Worm (Caenorhabditis elegans): ENCODE measurements around the gene ZK1073.2.

Gene ZK1073.2

DNA sequence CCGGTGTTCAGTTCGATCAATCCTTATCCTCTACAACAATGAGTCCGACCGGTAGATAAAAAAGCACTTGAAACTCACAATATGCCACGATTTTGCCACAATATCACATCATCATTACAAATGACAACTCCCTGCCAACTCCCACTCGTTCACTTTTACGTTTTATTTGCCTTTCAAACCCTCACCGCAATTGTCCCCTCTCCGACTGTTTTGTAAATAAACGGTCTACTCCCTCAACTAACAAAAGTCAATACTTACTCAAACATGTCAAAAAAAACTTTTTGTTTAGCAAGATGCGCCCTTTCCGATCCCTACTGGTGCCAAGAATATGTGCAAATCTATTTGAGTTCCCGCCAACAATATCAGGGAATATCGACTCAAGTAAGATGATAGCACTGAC lies 18.4 kb upstream of the ZK1073.2 start, which contains the start of gene C30F2.2:
TSS of gene C30F2.2 (minus strand) at position 122 of the 400 bp plus-strand sequence.
- no peak for TF ChIP-seq K09A11.1 (tag; optimal IDR thresholded peaks at IDR 0.05; ENCODE audit: insufficient read depth)
- TF ChIP-seq ets-4 (tag; optimal IDR thresholded peaks at IDR 0.05) = no peak
- no peak for TF ChIP-seq ttx-3 (tag; optimal IDR thresholded peaks at IDR 0.05)
- no peak for TF ChIP-seq mec-3 (tag; optimal IDR thresholded peaks at IDR 0.05; ENCODE audit: borderline replicate concordance)
- no peak for TF ChIP-seq ceh-45 (GFP tag; IDR thresholded peaks at IDR 0.05)
- no peak for TF ChIP-seq pag-3 (tag; optimal IDR thresholded peaks at IDR 0.05; ENCODE audit: borderline replicate concordance)
- TF ChIP-seq K02D7.2 (tag; optimal IDR thresholded peaks at IDR 0.05) = no peak
- TF ChIP-seq sdc-2 (tag; optimal IDR thresholded peaks at IDR 0.05) = no peak
- no peak for TF ChIP-seq hlh-8 (tag; optimal IDR thresholded peaks at IDR 0.05)
- TF ChIP-seq gmeb-2 (tag; optimal IDR thresholded peaks at IDR 0.05) = no peak
- no peak for TF ChIP-seq elt-2 (tag; optimal IDR thresholded peaks at IDR 0.05)
- no peak for TF ChIP-seq C08G9.2 (tag; optimal IDR thresholded peaks at IDR 0.05)
- TF ChIP-seq ztf-16 (tag; optimal IDR thresholded peaks at IDR 0.05) = no peak
- TF ChIP-seq sox-2 (GFP tag; IDR thresholded peaks at IDR 0.05) = no peak
- no peak for TF ChIP-seq che-1 (tag; optimal IDR thresholded peaks at IDR 0.05)

DNA sequence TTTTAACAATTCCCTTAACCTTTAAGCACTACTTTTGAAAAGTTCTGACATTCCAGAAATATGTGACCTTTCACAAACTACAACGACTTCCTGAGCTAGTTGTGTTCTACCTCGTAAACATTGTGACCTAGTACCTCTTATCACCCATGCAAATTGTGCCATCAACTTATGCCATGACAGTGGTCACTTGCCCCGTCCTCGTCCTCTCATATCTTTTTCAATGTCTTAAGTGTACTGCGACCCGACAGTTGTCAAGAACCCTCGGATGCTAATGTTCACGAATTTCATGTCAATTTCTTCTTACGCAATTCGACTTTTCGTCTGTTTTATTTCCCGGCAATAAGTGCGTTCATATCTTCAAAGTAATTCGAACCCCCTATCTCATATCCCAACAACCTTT lies 15.7 kb upstream of the ZK1073.2 start:
- no peak for TF ChIP-seq sox-4 (tag; optimal IDR thresholded peaks at IDR 0.05)
- no peak for TF ChIP-seq odd-2 (tag; optimal IDR thresholded peaks at IDR 0.05)
- no peak for TF ChIP-seq lim-6 (tag; optimal IDR thresholded peaks at IDR 0.05)
- no peak for TF ChIP-seq fkh-10 (GFP tag; optimal IDR thresholded peaks at IDR 0.05)
- no peak for TF ChIP-seq tbx-2 (tag; optimal IDR thresholded peaks at IDR 0.05)
- TF ChIP-seq ceh-19 (GFP tag; optimal IDR thresholded peaks at IDR 0.05) = no peak

DNA sequence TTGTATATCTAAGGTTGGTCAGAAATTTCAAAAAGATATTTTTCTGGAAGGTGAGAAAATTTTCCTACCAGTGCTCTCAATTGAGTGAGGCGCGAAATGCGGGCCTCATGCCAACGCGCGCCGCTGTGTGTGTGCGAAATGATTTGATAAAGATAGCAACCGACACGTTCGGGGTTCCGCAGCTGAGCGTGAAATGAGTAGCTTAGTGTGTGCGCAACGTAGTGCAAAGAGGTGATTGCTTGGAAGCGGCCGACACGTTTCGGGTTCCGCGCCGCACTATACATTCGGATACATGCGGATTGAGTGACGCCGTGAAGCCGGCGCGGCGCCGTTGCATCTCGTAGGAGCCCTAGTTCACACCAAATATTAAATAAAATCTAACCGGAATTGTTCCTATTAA lies 12.3 kb upstream of the ZK1073.2 start:
- no peak for TF ChIP-seq lim-6 (tag; optimal IDR thresholded peaks at IDR 0.05)
- TF ChIP-seq ceh-2 (tag; optimal IDR thresholded peaks at IDR 0.05) = no peak
- no peak for TF ChIP-seq hlh-6 (tag; optimal IDR thresholded peaks at IDR 0.05)
- no peak for TF ChIP-seq fkh-10 (GFP tag; optimal IDR thresholded peaks at IDR 0.05)
- TF ChIP-seq Y22D7AL.16 (tag; optimal IDR thresholded peaks at IDR 0.05) = no peak
- no peak for TF ChIP-seq elt-2 (tag; optimal IDR thresholded peaks at IDR 0.05)
- TF ChIP-seq ceh-22 (tag; optimal IDR thresholded peaks at IDR 0.05) = no peak
- TF ChIP-seq dve-1 (tag; optimal IDR thresholded peaks at IDR 0.05) = no peak
- no peak for TF ChIP-seq ceh-19 (GFP tag; optimal IDR thresholded peaks at IDR 0.05)
- no peak for TF ChIP-seq pax-1 (tag; optimal IDR thresholded peaks at IDR 0.05)

DNA sequence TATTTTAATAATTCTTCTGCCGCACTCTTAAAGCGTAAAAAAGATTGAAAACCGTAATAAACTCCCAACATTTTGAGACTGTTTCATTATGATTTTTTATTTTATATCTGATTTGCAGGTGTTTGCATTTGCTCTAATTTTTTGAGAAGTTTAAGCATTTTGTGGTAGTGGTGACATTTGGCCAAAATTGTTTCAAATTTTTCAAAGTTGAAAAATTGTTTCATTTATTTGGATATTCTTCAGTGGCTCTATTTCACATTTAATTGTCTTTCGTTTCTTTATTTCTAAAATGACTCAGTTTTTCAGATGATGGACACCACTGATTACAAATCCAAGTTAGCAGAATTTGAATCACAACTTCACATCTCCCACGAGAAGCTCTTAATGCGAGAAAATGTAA lies 9.1 kb upstream of the ZK1073.2 start, which contains the start of gene C30F2.5:
TSS of gene C30F2.5 (plus strand) at position 301 of the 400 bp plus-strand sequence.
- TF ChIP-seq ets-4 (tag; optimal IDR thresholded peaks at IDR 0.05) (no peak), fkh-6 (tag; optimal IDR thresholded peaks at IDR 0.05) (no peak), ceh-9 (tag; optimal IDR thresholded peaks at IDR 0.05) (no peak), pha-2 (tag; optimal IDR thresholded peaks at IDR 0.05) (no peak), C38D4.7 (GFP tag; optimal IDR thresholded peaks at IDR 0.05) (no peak), ceh-18 (tag; optimal IDR thresholded peaks at IDR 0.05) (no peak), hlh-30 (tag; optimal IDR thresholded peaks at IDR 0.05; ENCODE audit: insufficient read depth) (no peak), pros-1 (tag; optimal IDR thresholded peaks at IDR 0.05) (no peak), mec-3 (tag; optimal IDR thresholded peaks at IDR 0.05; ENCODE audit: borderline replicate concordance) (no peak), pha-4 (tag; optimal IDR thresholded peaks at IDR 0.05) (no peak), tbx-2 (tag; optimal IDR thresholded peaks at IDR 0.05) (no peak), dve-1 (tag; optimal IDR thresholded peaks at IDR 0.05) (no peak), sox-4 (tag; optimal IDR thresholded peaks at IDR 0.05) (no peak), ama-1 (optimal IDR thresholded peaks at IDR 0.05) (no peak), F13H6.1 (tag; optimal IDR thresholded peaks at IDR 0.05) (no peak), elt-2 (tag; optimal IDR thresholded peaks at IDR 0.05) (no peak)
